Worm (Caenorhabditis elegans): ENCODE results near the gene nhr-223.
"Not testable (repeated sequence)": the region's sequence is repeated elsewhere in the genome, so short reads cannot be mapped to it uniquely, and the experiment has no call there.

The nhr-223 gene

DNA sequence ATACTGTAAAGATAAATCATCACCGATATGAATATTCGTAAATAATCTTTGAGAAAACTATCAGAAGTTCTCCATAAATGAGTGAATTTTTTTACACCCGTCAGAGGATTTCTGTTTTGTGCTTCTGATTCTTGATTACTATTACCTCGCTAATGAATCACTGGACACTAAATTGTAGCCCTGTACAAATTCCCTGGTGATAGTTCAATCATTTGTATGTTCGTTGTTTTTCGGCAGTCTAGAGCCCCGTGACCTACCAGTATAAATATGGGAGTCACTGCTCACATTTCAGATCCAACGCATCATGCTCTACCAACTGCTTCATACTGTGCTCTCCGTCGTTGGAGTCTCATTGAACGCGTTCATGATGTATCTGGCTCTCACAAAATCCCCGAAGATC is 6.9 kb downstream of the nhr-223 start, which contains the start of gene srd-27:
srd-27 (plus strand) TSS at position 301 of the 400 bp plus-strand sequence.
- TF ChIP-seq mbf-1, nhr-23, ceh-16 (tag; optimal IDR thresholded peaks at IDR 0.05): not testable (repeated sequence)

DNA sequence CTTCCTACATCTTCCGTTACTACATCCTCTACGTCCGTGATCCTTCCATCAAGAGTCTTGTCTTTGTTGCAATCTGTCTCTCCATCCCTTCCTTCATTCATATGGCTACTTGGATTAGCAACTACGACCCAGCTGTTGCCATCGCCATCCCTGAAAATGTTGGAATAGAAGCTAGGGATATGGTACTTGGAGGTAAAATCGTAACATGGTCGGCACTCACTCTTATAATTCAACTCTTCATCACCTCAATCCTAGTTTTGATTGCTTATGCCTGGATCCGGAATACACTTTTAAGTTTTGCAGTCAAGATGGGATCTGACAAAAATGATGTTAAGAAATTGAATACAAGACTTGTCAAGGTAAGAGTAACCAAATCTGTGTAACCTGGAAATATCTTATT is 7.6 kb downstream of the nhr-223 start, which contains the start of gene T26E4.18:
T26E4.18 (minus strand) TSS at position 101 of the 400 bp plus-strand sequence.
- not testable (repeated sequence) for TF ChIP-seq blmp-1 (tag; optimal IDR thresholded peaks at IDR 0.05; ENCODE audit: insufficient read depth); ztf-11 (tag; optimal IDR thresholded peaks at IDR 0.05); unc-55 (GFP tag; optimal IDR thresholded peaks at IDR 0.05)

DNA sequence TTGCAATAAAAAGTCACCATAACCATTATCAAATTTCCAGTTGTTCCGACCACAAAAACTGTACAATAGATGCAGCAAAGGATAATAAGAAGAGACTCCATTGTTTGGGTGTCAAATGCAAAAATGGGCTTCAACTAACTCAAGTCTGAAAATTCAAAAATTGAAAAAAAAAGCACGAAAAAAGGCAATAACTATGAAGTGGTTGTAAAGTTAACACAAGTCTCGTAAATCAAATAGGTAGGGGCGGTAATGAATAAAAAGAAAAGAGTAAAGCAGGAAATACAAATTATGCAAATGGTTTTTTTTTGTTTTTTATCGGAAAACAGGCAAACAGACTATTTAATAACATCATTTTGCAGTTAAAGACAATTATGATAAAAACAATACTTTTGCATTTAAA is 11.2 kb downstream of the nhr-223 start, which contains the start of gene srsx-38:
srsx-38 (minus strand) TSS at position 101 of the 400 bp plus-strand sequence.
- TF ChIP-seq sma-3 (GFP tag; optimal IDR thresholded peaks at IDR 0.05); ZK546.5 (tag; optimal IDR thresholded peaks at IDR 0.05); ama-1 (optimal IDR thresholded peaks at IDR 0.05): not testable (repeated sequence)

DNA sequence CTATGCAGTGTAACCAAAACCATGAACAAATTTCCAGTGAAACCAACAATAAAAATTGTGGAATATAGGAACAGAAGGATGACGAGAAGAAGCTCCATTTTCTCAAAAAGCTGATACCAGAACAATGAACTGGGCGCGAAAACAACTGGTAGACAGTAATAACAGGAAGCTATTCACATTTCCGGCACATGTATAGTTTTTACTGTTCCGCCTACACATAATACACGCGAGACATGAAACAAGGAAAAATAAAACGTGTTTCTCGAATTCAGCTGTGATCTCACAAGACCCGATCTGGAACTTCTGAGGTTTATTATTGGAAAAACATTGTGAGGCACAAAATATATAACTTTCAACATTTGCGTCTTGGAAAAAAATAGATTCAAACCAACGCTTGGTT is 13.4 kb downstream of the nhr-223 start, which contains the start of gene srsx-36:
srsx-36 (minus strand) TSS at position 101 of the 400 bp plus-strand sequence.
- no peak for TF ChIP-seq sem-4 (tag; optimal IDR thresholded peaks at IDR 0.05)
- TF ChIP-seq nhr-25 (tag; optimal IDR thresholded peaks at IDR 0.05): no peak
- no peak for TF ChIP-seq ceh-82 (tag; optimal IDR thresholded peaks at IDR 0.05)
- TF ChIP-seq zag-1 (tag; optimal IDR thresholded peaks at IDR 0.05): no peak
- no peak for TF ChIP-seq ztf-1 (GFP tag; conservative IDR thresholded peaks at IDR 0.05)
- no peak for TF ChIP-seq ama-1 (optimal IDR thresholded peaks at IDR 0.05)
- no peak for TF ChIP-seq ZK546.5 (tag; optimal IDR thresholded peaks at IDR 0.05)
- TF ChIP-seq sma-9 (GFP tag; optimal IDR thresholded peaks at IDR 0.05): no peak
- no peak for TF ChIP-seq sma-9 (tag; optimal IDR thresholded peaks at IDR 0.05)
- TF ChIP-seq lsy-2 (tag; optimal IDR thresholded peaks at IDR 0.05): no peak
- TF ChIP-seq nhr-237 (tag; optimal IDR thresholded peaks at IDR 0.05): no peak
- TF ChIP-seq unc-55 (GFP tag; optimal IDR thresholded peaks at IDR 0.05): no peak
- no peak for TF ChIP-seq nhr-12 (tag; optimal IDR thresholded peaks at IDR 0.05)
- TF ChIP-seq C34F6.9 (tag; optimal IDR thresholded peaks at IDR 0.05): no peak
- TF ChIP-seq unc-62 (GFP tag; optimal IDR thresholded peaks at IDR 0.05): no peak
- no peak for TF ChIP-seq nhr-6 (tag; optimal IDR thresholded peaks at IDR 0.05)
- no peak for TF ChIP-seq nhr-21 (tag; optimal IDR thresholded peaks at IDR 0.05)
- no peak for TF ChIP-seq skn-1 (tag; optimal IDR thresholded peaks at IDR 0.05)
- no peak for TF ChIP-seq nhr-77 (tag; optimal IDR thresholded peaks at IDR 0.05)
- TF ChIP-seq ztf-11 (tag; optimal IDR thresholded peaks at IDR 0.05): no peak
- no peak for TF ChIP-seq egl-27 (tag; optimal IDR thresholded peaks at IDR 0.05)

DNA sequence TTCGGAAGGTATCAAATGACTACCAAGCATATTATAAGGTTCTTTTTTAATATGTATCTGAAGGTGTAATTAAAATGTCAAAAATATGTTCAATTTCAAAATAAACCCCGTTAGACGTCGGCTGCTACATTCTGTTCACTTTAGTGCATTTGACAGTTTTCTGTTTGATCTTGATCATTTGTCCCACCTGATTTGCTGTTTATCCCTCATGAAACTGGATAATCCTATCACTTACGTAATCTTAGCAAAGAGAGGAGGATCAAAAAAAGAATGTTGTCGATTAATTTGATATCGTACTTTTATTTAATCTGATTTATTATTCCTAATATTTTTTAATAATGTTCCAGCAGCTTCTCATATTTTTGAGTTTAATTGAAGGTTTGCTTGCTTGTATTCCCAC is 14.3 kb downstream of the nhr-223 start, which contains the start of gene F54B8.1:
F54B8.1 (plus strand) TSS at position 301 of the 400 bp plus-strand sequence.
- TF ChIP-seq mdl-1 (tag; optimal IDR thresholded peaks at IDR 0.05) (no peak), mbf-1 (tag; optimal IDR thresholded peaks at IDR 0.05) (no peak), snpc-4 (tag; optimal IDR thresholded peaks at IDR 0.05) (no peak), ztf-4 (tag; optimal IDR thresholded peaks at IDR 0.05) (no peak), gmeb-1 (tag; optimal IDR thresholded peaks at IDR 0.05) (no peak), blmp-1 (tag; optimal IDR thresholded peaks at IDR 0.05; ENCODE audit: insufficient read depth) (no peak), alr-1 (tag; optimal IDR thresholded peaks at IDR 0.05) (no peak)

DNA sequence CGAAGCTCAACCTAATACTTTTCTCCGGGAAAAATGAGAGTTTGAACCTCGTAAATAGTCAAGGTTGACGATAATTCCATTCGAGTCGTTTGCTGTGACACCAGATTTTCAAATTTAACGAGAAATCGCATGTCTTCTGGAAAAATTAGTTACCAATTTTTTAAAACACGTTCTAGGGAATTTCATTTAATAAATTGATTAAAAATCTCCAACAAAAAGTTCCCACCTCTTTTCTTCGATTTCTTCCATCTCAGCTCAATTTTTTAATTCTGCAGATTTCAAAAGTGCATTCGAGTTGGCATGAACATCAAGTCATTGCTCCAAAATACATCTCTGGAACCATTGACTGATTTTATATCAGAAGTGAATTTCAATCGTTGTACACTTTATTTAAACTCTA is 15.8 kb downstream of the nhr-223 start, which contains the start of gene nhr-282:
nhr-282 (plus strand) TSS at position 301 of the 400 bp plus-strand sequence.
- TF ChIP-seq ceh-82, mbf-1, nhr-11 (tag; optimal IDR thresholded peaks at IDR 0.05): not testable (repeated sequence)

All from whole organism, L2 larva.